Worm (Caenorhabditis elegans) whole organism, late embryonic: Measurements from ENCODE around the gene inx-9.

Experiments used
- F13H6.1 ChIP-seq: sonication (generic microtip); optimal IDR thresholded peaks from 2 replicates; lab custom pipeline; 2016; ENCODE audit warnings: missing genetic modification characterization, missing compliant biosample characterization
- fkh-6 ChIP-seq: sonication (generic microtip); optimal IDR thresholded peaks from 2 replicates; lab custom pipeline; 2016; ENCODE audit warnings: missing genetic modification characterization, missing compliant biosample characterization

DNA sequence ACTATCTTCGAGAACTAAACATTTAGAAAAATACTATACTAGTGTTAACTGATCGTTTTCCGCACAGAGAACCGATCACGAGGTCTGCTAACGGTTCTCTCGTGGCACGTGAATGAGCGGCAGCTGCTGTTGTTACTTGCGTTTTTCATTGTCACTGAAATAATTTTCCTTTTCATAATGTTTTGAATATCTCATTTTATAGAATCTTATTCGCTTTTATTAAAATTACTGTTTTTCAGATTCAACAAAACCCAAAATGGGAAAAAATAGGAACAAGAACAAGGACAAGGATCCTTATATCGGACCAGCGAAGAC lies 39.8 kb upstream of the inx-9 start, which contains the start of gene F58B3.6:
- TF ChIP-seq fkh-6 = no peak
- no peak for TF ChIP-seq F13H6.1 (tag; lab: Kevin White, UChicago)
